Worm (Caenorhabditis elegans): ENCODE data around the gene sri-21.

DNA sequence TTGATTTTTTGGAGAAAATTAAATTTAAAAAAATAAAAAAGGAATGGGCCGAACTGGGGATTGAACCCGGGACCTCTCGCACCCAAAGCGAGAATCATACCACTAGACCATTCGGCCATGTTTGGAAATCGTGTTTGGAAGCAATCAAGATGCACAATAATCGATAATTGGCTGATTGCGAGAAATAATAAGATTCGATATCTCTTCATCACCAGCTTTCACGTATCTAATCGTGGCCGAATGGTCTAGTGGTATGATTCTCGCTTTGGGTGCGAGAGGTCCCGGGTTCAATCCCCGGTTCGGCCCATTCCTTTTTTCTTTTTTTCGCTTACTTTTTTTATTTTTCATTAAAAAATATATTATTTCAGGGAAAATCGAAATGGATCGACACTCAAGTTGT lies 32.4 kb downstream of the sri-21 start:
- no peak for TF ChIP-seq him-1 (tag; optimal IDR thresholded peaks at IDR 0.05)
- TF ChIP-seq W03F9.2 (tag; optimal IDR thresholded peaks at IDR 0.05): peak; percentile 32
